Worm (Caenorhabditis elegans) whole organism, midembryonic: Measurements from ENCODE around the gene srbc-77.

Experiments used
- flt-1 ChIP-seq: fragments of 200-800 bp; sonication (Bioruptor generic); IDR thresholded peaks from 2 replicates; pipeline ENCODE4 v1.3.6; 2022; ENCODE audit warnings: missing genetic modification characterization, missing compliant biosample characterization
- med-1 ChIP-seq: sonication (generic microtip); optimal IDR thresholded peaks from 2 replicates; lab custom pipeline; 2017; ENCODE audit warnings: missing genetic modification characterization, mild to moderate bottlenecking, missing compliant biosample characterization, antibody characterized with exemption, missing genetic modification reagents; ENCODE audit not compliant: insufficient read depth
- ref-1 ChIP-seq: fragments of 200-800 bp; sonication (Bioruptor generic); conservative IDR thresholded peaks from 2 replicates; pipeline ENCODE4 v1.3.6; 2022; ENCODE audit warnings: missing genetic modification reagents, missing genetic modification characterization, missing compliant biosample characterization
- tab-1 ChIP-seq: fragments of 200-800 bp; sonication (Bioruptor generic); IDR thresholded peaks from 2 replicates; pipeline ENCODE4 v1.3.6; 2022; ENCODE audit warnings: missing genetic modification characterization, missing compliant biosample characterization
- ztf-23 ChIP-seq: fragments of 200-800 bp; sonication (Bioruptor generic); IDR thresholded peaks from 2 replicates; pipeline ENCODE4 v1.3.6; 2022; ENCODE audit warnings: missing genetic modification reagents, missing genetic modification characterization, missing compliant biosample characterization
- ztf-29 ChIP-seq: fragments of 200-800 bp; sonication (Bioruptor generic); IDR thresholded peaks from 2 replicates; pipeline ENCODE4 v1.3.6; 2022; ENCODE audit warnings: missing genetic modification reagents, missing genetic modification characterization, missing compliant biosample characterization

ce11 chrV:15932390-15932789, 2.4 kb downstream of the srbc-77 start, which contains the start of gene srw-26:
- TF ChIP-seq med-1 (GFP tag; lab: Kevin White, UChicago) (no peak), ref-1 (GFP tag; lab: Robert Waterston, UW) (no peak), ztf-23 (GFP tag; lab: Robert Waterston, UW) (no peak), ztf-29 (GFP tag; lab: Robert Waterston, UW) (no peak), flt-1 (GFP tag; lab: Robert Waterston, UW) (no peak), tab-1 (no peak)
